Worm (Caenorhabditis elegans): ENCODE data around the gene Y41E3.22.
A peak's percentile ranks its signal among the peaks of the same experiment; 100 is the strongest.

Y41E3.22 gene

ce11 chrIV:14960061-14960460, 9.6 kb downstream of the Y41E3.22 start:
- peak; percentile 94 for TF ChIP-seq ces-1 (GFP tag; optimal IDR thresholded peaks at IDR 0.05)
- no peak for TF ChIP-seq mls-2 (tag; optimal IDR thresholded peaks at IDR 0.05)
- TF ChIP-seq unc-120 (tag; optimal IDR thresholded peaks at IDR 0.05; ENCODE audit: poor library complexity, severe bottlenecking): no peak

ce11 chrIV:14978204-14978603, 27.7 kb downstream of the Y41E3.22 start:
- TF ChIP-seq ces-1 (GFP tag; optimal IDR thresholded peaks at IDR 0.05) (peak; percentile 74), ham-2 (GFP tag; optimal IDR thresholded peaks at IDR 0.05) (no peak)

ce11 chrIV:14981311-14981710, 30.8 kb downstream of the Y41E3.22 start, which contains the start of gene atln-2:
TSS of gene atln-2 (plus strand) at chrIV:14981611.
- TF ChIP-seq snpc-4 (tag; optimal IDR thresholded peaks at IDR 0.05): no peak
- no peak for TF ChIP-seq ham-2 (GFP tag; optimal IDR thresholded peaks at IDR 0.05)
- no peak for TF ChIP-seq ces-1 (GFP tag; optimal IDR thresholded peaks at IDR 0.05)
- no peak for TF ChIP-seq zip-8 (tag; optimal IDR thresholded peaks at IDR 0.05)
- TF ChIP-seq nhr-237 (tag; optimal IDR thresholded peaks at IDR 0.05): no peak
- no peak for TF ChIP-seq bed-3 (GFP tag; optimal IDR thresholded peaks at IDR 0.05)
- no peak for TF ChIP-seq sptf-1 (tag; optimal IDR thresholded peaks at IDR 0.05)
- no peak for TF ChIP-seq M03D4.4 (tag; optimal IDR thresholded peaks at IDR 0.05)
- no peak for TF ChIP-seq lin-32 (GFP tag; optimal IDR thresholded peaks at IDR 0.05)
- no peak for TF ChIP-seq flh-1 (GFP tag; optimal IDR thresholded peaks at IDR 0.05)
- no peak for TF ChIP-seq tbx-8 (GFP tag; optimal IDR thresholded peaks at IDR 0.05)
- TF ChIP-seq lsy-2 (tag; optimal IDR thresholded peaks at IDR 0.05): no peak
- TF ChIP-seq ztf-11 (tag; optimal IDR thresholded peaks at IDR 0.05): no peak
- no peak for TF ChIP-seq elt-1 (tag; optimal IDR thresholded peaks at IDR 0.05; ENCODE audit: borderline replicate concordance, insufficient read depth)
- no peak for TF ChIP-seq unc-39 (tag; optimal IDR thresholded peaks at IDR 0.05)
- TF ChIP-seq unc-120 (tag; optimal IDR thresholded peaks at IDR 0.05; ENCODE audit: poor library complexity, severe bottlenecking): no peak
- TF ChIP-seq ceh-39 (tag; optimal IDR thresholded peaks at IDR 0.05): no peak

- TF ChIP-seq ceh-83 (GFP tag; optimal IDR thresholded peaks at IDR 0.05) (no peak), ham-2 (GFP tag; optimal IDR thresholded peaks at IDR 0.05) (no peak), cnd-1 (tag; optimal IDR thresholded peaks at IDR 0.05) (no peak), mab-5 (tag; optimal IDR thresholded peaks at IDR 0.05) (no peak), snpc-4 (tag; optimal IDR thresholded peaks at IDR 0.05) (no peak), lin-13 (tag; optimal IDR thresholded peaks at IDR 0.05) (no peak)
These were observed 34.5 kb downstream of the Y41E3.22 start for ce11 chrIV:14985019-14985418.

- TF ChIP-seq lin-13 (tag; optimal IDR thresholded peaks at IDR 0.05) (no peak), sem-2 (GFP tag; optimal IDR thresholded peaks at IDR 0.05) (no peak)
These were observed 35.3 kb downstream of the Y41E3.22 start for ce11 chrIV:14985859-14986258.

ce11 chrIV:14986684-14987083, 36.2 kb downstream of the Y41E3.22 start, which contains the start of gene dpy-4:
TSS of gene dpy-4 (minus strand) at chrIV:14986784.
- TF ChIP-seq sptf-1 (tag; optimal IDR thresholded peaks at IDR 0.05) (no peak), snpc-4 (tag; optimal IDR thresholded peaks at IDR 0.05) (no peak), bed-3 (GFP tag; optimal IDR thresholded peaks at IDR 0.05) (no peak), blmp-1 (tag; optimal IDR thresholded peaks at IDR 0.05) (no peak), M03D4.4 (tag; optimal IDR thresholded peaks at IDR 0.05) (no peak), nhr-76 (tag; optimal IDR thresholded peaks at IDR 0.05) (no peak), ztf-11 (tag; optimal IDR thresholded peaks at IDR 0.05) (no peak), tbx-8 (GFP tag; optimal IDR thresholded peaks at IDR 0.05) (no peak), nhr-237 (tag; optimal IDR thresholded peaks at IDR 0.05) (no peak)
